Worm (Caenorhabditis elegans) whole organism, young adult: ENCODE results near the gene W07G4.2.

Experiments
- B0019.2 ChIP-seq: fragments of 200-800 bp; sonication (Bioruptor generic); conservative IDR thresholded peaks from 2 replicates; pipeline ENCODE4 v1.3.6; 2022; ENCODE audit warnings: missing genetic modification reagents, missing genetic modification characterization, missing compliant biosample characterization
- C06A6.2 ChIP-seq: fragments of 200-800 bp; sonication (Bioruptor generic); conservative IDR thresholded peaks from 2 replicates; pipeline ENCODE4 v1.3.6; 2022; ENCODE audit warnings: missing genetic modification characterization, missing compliant biosample characterization
- D2030.7 ChIP-seq: fragments of 200-800 bp; sonication (Bioruptor generic); IDR thresholded peaks from 2 replicates; pipeline ENCODE4 v1.3.6; 2022; ENCODE audit warnings: missing genetic modification reagents, missing genetic modification characterization, missing compliant biosample characterization
- F10E7.11 ChIP-seq: sonication (generic microtip); optimal IDR thresholded peaks from 2 replicates; lab custom pipeline; 2017; ENCODE audit warnings: mild to moderate bottlenecking, missing genetic modification characterization, moderate library complexity, missing compliant biosample characterization
- F33H1.4 ChIP-seq: fragments of 200-800 bp; sonication (Bioruptor generic); IDR thresholded peaks from 2 replicates; pipeline ENCODE4 v1.3.6; 2022; ENCODE audit warnings: missing genetic modification reagents, missing genetic modification characterization, missing compliant biosample characterization
- F49E8.2 ChIP-seq: sonication (generic microtip); optimal IDR thresholded peaks from 3 replicates; lab custom pipeline; 2017; ENCODE audit warnings: missing genetic modification characterization, mild to moderate bottlenecking, missing compliant biosample characterization, antibody characterized with exemption, moderate library complexity; ENCODE audit not compliant: insufficient read depth
- F57C9.4 ChIP-seq: sonication (generic microtip); optimal IDR thresholded peaks from 2 replicates; lab custom pipeline; 2017; ENCODE audit warnings: mild to moderate bottlenecking, missing genetic modification characterization, missing compliant biosample characterization
- Y53G8AR.9 ChIP-seq: fragments of 200-800 bp; sonication (Bioruptor generic); conservative IDR thresholded peaks from 2 replicates; pipeline ENCODE4 v1.3.6; 2022; ENCODE audit warnings: missing genetic modification reagents, missing genetic modification characterization, missing compliant biosample characterization
- Y95B8A.8 ChIP-seq: fragments of 200-800 bp; sonication (Bioruptor generic); IDR thresholded peaks from 2 replicates; pipeline ENCODE4 v1.3.6; 2022; ENCODE audit warnings: missing genetic modification reagents, missing genetic modification characterization, missing compliant biosample characterization
- ZK185.1 ChIP-seq: sonication (generic microtip); optimal IDR thresholded peaks from 2 replicates; lab custom pipeline; 2016; ENCODE audit warnings: mild to moderate bottlenecking, missing genetic modification characterization, missing compliant biosample characterization; ENCODE audit not compliant: poor library complexity, severe bottlenecking
- attf-3 ChIP-seq: fragments of 200-800 bp; sonication (Bioruptor generic); conservative IDR thresholded peaks from 2 replicates; pipeline ENCODE4 v1.3.6; 2022; ENCODE audit warnings: missing genetic modification reagents, missing genetic modification characterization, missing compliant biosample characterization
- cebp-1 ChIP-seq, 2 experiments: fragments of 200-800 bp in 1 of 2; sonication (Bioruptor generic) in 1 of 2; sonication (generic microtip) in 1 of 2; IDR thresholded peaks in 1 of 2; optimal IDR thresholded peaks in 1 of 2; 2 replicates each; pipeline versions ENCODE4 v1.3.6 to Lab custom; 2017 to 2022; ENCODE audit warnings: missing compliant biosample characterization in 2 of 2, missing genetic modification characterization in 2 of 2, mild to moderate bottlenecking in 1 of 2, missing genetic modification reagents in 1 of 2, moderate library complexity in 1 of 2
- ceh-27 ChIP-seq: fragments of 200-800 bp; sonication (Bioruptor generic); optimal IDR thresholded peaks from 2 replicates; lab custom pipeline; 2018; ENCODE audit warnings: mild to moderate bottlenecking, missing genetic modification characterization, moderate library complexity, missing compliant biosample characterization
- ceh-79 ChIP-seq: sonication (generic microtip); optimal IDR thresholded peaks from 2 replicates; lab custom pipeline; 2017; ENCODE audit warnings: mild to moderate bottlenecking, missing genetic modification characterization, missing compliant biosample characterization
- ceh-91 ChIP-seq: fragments of 200-800 bp; sonication (Bioruptor generic); IDR thresholded peaks from 2 replicates; pipeline ENCODE4 v1.3.6; 2022; ENCODE audit warnings: missing genetic modification reagents, missing genetic modification characterization, missing compliant biosample characterization
- chd-7 ChIP-seq: sonication (generic microtip); optimal IDR thresholded peaks from 2 replicates; lab custom pipeline; 2016; ENCODE audit warnings: mild to moderate bottlenecking, missing genetic modification characterization, moderate library complexity, missing compliant biosample characterization
- dpl-1 ChIP-seq: fragments of 150-350 bp; optimal IDR thresholded peaks from 2 replicates; lab custom pipeline; 2014; ENCODE audit warnings: missing biosample characterization, missing genetic modification reagents, missing genetic modification characterization
- efl-1 ChIP-seq: fragments of 150-350 bp; optimal IDR thresholded peaks from 2 replicates; lab custom pipeline; 2014; ENCODE audit warnings: missing biosample characterization, missing genetic modification reagents, missing genetic modification characterization
- him-1 ChIP-seq: sonication (generic microtip); optimal IDR thresholded peaks from 2 replicates; lab custom pipeline; 2016; ENCODE audit warnings: missing genotype, missing genetic modification reagents, missing genetic modification characterization, missing compliant biosample characterization
- hlh-26 ChIP-seq: fragments of 200-800 bp; sonication (Bioruptor generic); conservative IDR thresholded peaks from 2 replicates; pipeline ENCODE4 v1.3.6; 2022; ENCODE audit warnings: missing genetic modification reagents, missing genetic modification characterization, missing compliant biosample characterization
- hmg-1.2 ChIP-seq: fragments of 200-800 bp; sonication (Bioruptor generic); IDR thresholded peaks from 2 replicates; pipeline ENCODE4 v1.3.6; 2022; ENCODE audit warnings: missing genetic modification reagents, missing genetic modification characterization, missing compliant biosample characterization
- lag-1 ChIP-seq: fragments of 200-800 bp; sonication (Bioruptor generic); IDR thresholded peaks from 2 replicates; pipeline ENCODE4 v1.3.6; 2022; ENCODE audit warnings: missing genetic modification reagents, missing genetic modification characterization, missing compliant biosample characterization
- lin-54 ChIP-seq: fragments of 200-800 bp; sonication (Bioruptor generic); optimal IDR thresholded peaks from 2 replicates; lab custom pipeline; 2018; ENCODE audit warnings: mild to moderate bottlenecking, missing genetic modification characterization, missing compliant biosample characterization
- lir-1 ChIP-seq: fragments of 200-800 bp; sonication (Bioruptor generic); conservative IDR thresholded peaks from 2 replicates; pipeline ENCODE4 v1.3.6; 2022; ENCODE audit warnings: missing genetic modification reagents, missing genetic modification characterization, missing compliant biosample characterization
- lsl-1 ChIP-seq: fragments of 200-800 bp; sonication (Bioruptor generic); optimal IDR thresholded peaks from 2 replicates; lab custom pipeline; 2018; ENCODE audit warnings: mild to moderate bottlenecking, missing genetic modification characterization, moderate library complexity, missing compliant biosample characterization
- madf-6 ChIP-seq: fragments of 200-800 bp; sonication (Bioruptor generic); IDR thresholded peaks from 2 replicates; pipeline ENCODE4 v1.3.6; 2022; ENCODE audit warnings: missing genetic modification reagents, missing genetic modification characterization, missing compliant biosample characterization
- madf-8 ChIP-seq: fragments of 200-800 bp; sonication (Bioruptor generic); conservative IDR thresholded peaks from 2 replicates; pipeline ENCODE4 v1.3.6; 2022; ENCODE audit warnings: missing genetic modification reagents, missing genetic modification characterization, missing compliant biosample characterization
- mel-28 ChIP-seq: sonication (generic microtip); optimal IDR thresholded peaks from 2 replicates; lab custom pipeline; 2016; ENCODE audit warnings: borderline replicate concordance, mild to moderate bottlenecking, missing genetic modification characterization, missing compliant biosample characterization
- nfyb-1 ChIP-seq: fragments of 200-800 bp; sonication (Bioruptor generic); IDR thresholded peaks from 2 replicates; pipeline ENCODE4 v1.3.6; 2022; ENCODE audit warnings: missing genetic modification reagents, missing genetic modification characterization, missing compliant biosample characterization
- nhr-80 ChIP-seq: sonication (generic microtip); optimal IDR thresholded peaks from 2 replicates; lab custom pipeline; 2016; ENCODE audit warnings: missing genetic modification characterization, missing compliant biosample characterization
- pbrm-1 ChIP-seq: fragments of 200-800 bp; sonication (Bioruptor generic); IDR thresholded peaks from 2 replicates; pipeline ENCODE4 v1.3.6; 2022; ENCODE audit warnings: missing genetic modification reagents, missing genetic modification characterization, missing compliant biosample characterization
- rcor-1 ChIP-seq: fragments of 200-800 bp; sonication (Bioruptor generic); IDR thresholded peaks from 2 replicates; pipeline ENCODE4 v1.3.6; 2022; ENCODE audit warnings: missing genetic modification reagents, missing genetic modification characterization, missing compliant biosample characterization
- repo-1 ChIP-seq: sonication (generic microtip); optimal IDR thresholded peaks from 2 replicates; lab custom pipeline; 2017; ENCODE audit warnings: mild to moderate bottlenecking, missing genetic modification characterization, missing compliant biosample characterization
- rpc-1 ChIP-seq, 2 experiments: fragments of 150-350 bp in 1 of 2; sonication (generic microtip) in 1 of 2; optimal IDR thresholded peaks; 2 replicates each; lab custom pipeline; 2014 to 2018; ENCODE audit warnings: missing biosample characterization in 1 of 2, missing genetic modification characterization in 1 of 2, missing genetic modification reagents in 1 of 2, missing genotype in 1 of 2
- snpc-1.1 ChIP-seq: sonication (generic microtip); optimal IDR thresholded peaks from 2 replicates; lab custom pipeline; 2017; ENCODE audit warnings: missing genetic modification characterization, mild to moderate bottlenecking, missing compliant biosample characterization, antibody characterized with exemption, moderate library complexity, missing genotype, missing genetic modification reagents; ENCODE audit not compliant: insufficient read depth
- snpc-1.3 ChIP-seq: sonication (generic microtip); optimal IDR thresholded peaks from 2 replicates; lab custom pipeline; 2017; ENCODE audit warnings: missing genetic modification characterization, mild to moderate bottlenecking, missing compliant biosample characterization, antibody characterized with exemption, moderate library complexity, missing genotype, missing genetic modification reagents; ENCODE audit not compliant: insufficient read depth
- snpc-3.4 ChIP-seq: sonication (generic microtip); optimal IDR thresholded peaks from 2 replicates; lab custom pipeline; 2017; ENCODE audit warnings: missing genetic modification characterization, mild to moderate bottlenecking, missing compliant biosample characterization, antibody characterized with exemption, moderate library complexity, missing genotype, missing genetic modification reagents
- snpc-4 ChIP-seq, 5 experiments: fragments of 150-350 bp in 1 of 5; sonication (generic microtip) in 4 of 5; optimal IDR thresholded peaks; 2 replicates each; lab custom pipeline; 2014 to 2018; ENCODE audit warnings: missing genetic modification characterization in 5 of 5, missing biosample characterization in 3 of 5, antibody characterized with exemption in 2 of 5, mild to moderate bottlenecking in 2 of 5, missing compliant biosample characterization in 2 of 5, missing genotype in 2 of 5, moderate library complexity in 2 of 5, missing genetic modification reagents in 1 of 5
- sptf-2 ChIP-seq: fragments of 200-800 bp; sonication (Bioruptor generic); optimal IDR thresholded peaks from 2 replicates; lab custom pipeline; 2018; ENCODE audit warnings: mild to moderate bottlenecking, missing genetic modification characterization, missing compliant biosample characterization
- tlf-1 ChIP-seq: fragments of 200-800 bp; sonication (Bioruptor generic); optimal IDR thresholded peaks from 2 replicates; lab custom pipeline; 2018; ENCODE audit warnings: mild to moderate bottlenecking, missing genetic modification characterization, missing compliant biosample characterization
- unc-130 ChIP-seq: sonication (generic microtip); optimal IDR thresholded peaks from 2 replicates; lab custom pipeline; 2016; ENCODE audit warnings: missing genetic modification reagents, missing genetic modification characterization, missing compliant biosample characterization
- unc-62 ChIP-seq: fragments of 150-350 bp; optimal IDR thresholded peaks from 2 replicates; lab custom pipeline; 2014; ENCODE audit warnings: missing biosample characterization, missing genetic modification reagents, missing genetic modification characterization
- xnd-1 ChIP-seq: sonication (generic microtip); optimal IDR thresholded peaks from 2 replicates; lab custom pipeline; 2016; ENCODE audit warnings: missing genotype, missing genetic modification reagents, missing genetic modification characterization, missing compliant biosample characterization

W07G4.2 gene

ce11 chrV:13002070-13002469 lies 34.3 kb downstream of the W07G4.2 start, which contains the start of gene inft-2:
Gene inft-2 (plus strand): TSS chrV:13002317.
- TF ChIP-seq repo-1 (no peak), cebp-1 (GFP tag; IDR thresholded peaks at IDR 0.05; lab: Robert Waterston, UW) (peak; percentile 65; the same call in 1 of the 2 replicates), cebp-1 (tag; optimal IDR thresholded peaks at IDR 0.05; lab: Kevin White, UChicago) (no peak), mel-28 (no peak), sptf-2 (GFP tag; lab: Kevin White, UChicago) (no peak), unc-62 (GFP tag; lab: Kevin White, UChicago) (peak; percentile 40), nhr-80 (tag; lab: Kevin White, UChicago) (peak; percentile 71)

- TF ChIP-seq madf-8 = peak; percentile 95
- peak; percentile 86 for TF ChIP-seq ceh-91 (GFP tag; lab: Robert Waterston, UW)
- TF ChIP-seq rcor-1 (GFP tag; lab: Robert Waterston, UW) = peak; percentile 54; the same call in 1 of the 2 replicates
- TF ChIP-seq lin-54 (GFP tag; lab: Kevin White, UChicago) = no peak
- TF ChIP-seq xnd-1 (tag; lab: Kevin White, UChicago) = peak; percentile 92
- peak; percentile 37 for TF ChIP-seq snpc-1.1 (tag; lab: Kevin White, UChicago)
- TF ChIP-seq C06A6.2 (GFP tag; lab: Robert Waterston, UW) = no peak
- peak; percentile 66 for TF ChIP-seq B0019.2 (GFP tag; lab: Robert Waterston, UW)
- TF ChIP-seq F49E8.2 (tag; lab: Kevin White, UChicago) = peak; percentile 87
- no peak for TF ChIP-seq hlh-26 (GFP tag; lab: Robert Waterston, UW)
- peak; percentile 35; the same call in 1 of the 2 replicates for TF ChIP-seq pbrm-1 (GFP tag; lab: Robert Waterston, UW)
- TF ChIP-seq madf-6 = peak; percentile 97
- 0 out of 2 replicates have a peak, but pooled peaks have one; percentile 52 for TF ChIP-seq Y95B8A.8
- peak; percentile 34; the same call in 1 of the 2 replicates for TF ChIP-seq attf-3
- TF ChIP-seq F33H1.4 (GFP tag; lab: Robert Waterston, UW) = peak; percentile 92
- no peak for TF ChIP-seq ZK185.1 (tag; lab: Kevin White, UChicago)
- TF ChIP-seq ceh-27 (GFP tag; lab: Kevin White, UChicago) = no peak
- peak; percentile 29; the same call in 1 of the 2 replicates for TF ChIP-seq hmg-1.2
- peak; percentile 95 for TF ChIP-seq efl-1 (GFP tag; lab: Kevin White, UChicago)
- TF ChIP-seq lir-1 (GFP tag; lab: Robert Waterston, UW) = no peak; the same call in 1 of the 2 replicates
- TF ChIP-seq D2030.7 (GFP tag; lab: Robert Waterston, UW) = peak; percentile 92
- TF ChIP-seq chd-7 = no peak
- TF ChIP-seq nfyb-1 (GFP tag; lab: Robert Waterston, UW) = no peak
- peak; percentile 91 for TF ChIP-seq dpl-1 (GFP tag; lab: Kevin White, UChicago)
- no peak for TF ChIP-seq Y53G8AR.9 (GFP tag; lab: Robert Waterston, UW)
- TF ChIP-seq unc-130 (GFP tag; lab: Kevin White, UChicago) = peak; percentile 12
- no peak for TF ChIP-seq F57C9.4 (tag; lab: Kevin White, UChicago)
- no peak for TF ChIP-seq snpc-4 (GFP tag; optimal IDR thresholded peaks at IDR 0.05; lab: Kevin White, UChicago)
- peak in 1 of 4 experiments; percentile 55 for TF ChIP-seq snpc-4 (tag; optimal IDR thresholded peaks at IDR 0.05; lab: Kevin White, UChicago)
- peak; percentile 65 for TF ChIP-seq snpc-1.3 (tag; lab: Kevin White, UChicago)
- TF ChIP-seq him-1 (tag; lab: Kevin White, UChicago) = peak; percentile 63
- no peak for TF ChIP-seq lag-1 (GFP tag; lab: Robert Waterston, UW)
- TF ChIP-seq lsl-1 (GFP tag; lab: Kevin White, UChicago) = peak; percentile 99
- TF ChIP-seq ceh-79 (tag; lab: Kevin White, UChicago) = no peak
- TF ChIP-seq snpc-3.4 (tag; lab: Kevin White, UChicago) = peak; percentile 83
- TF ChIP-seq rpc-1 (optimal IDR thresholded peaks at IDR 0.05; lab: Kevin White, UChicago) = no peak
- TF ChIP-seq rpc-1 (tag; optimal IDR thresholded peaks at IDR 0.05; lab: Kevin White, UChicago) = peak; percentile 4
- no peak for TF ChIP-seq F10E7.11 (tag; lab: Kevin White, UChicago)
- peak; percentile 12 for TF ChIP-seq tlf-1 (GFP tag; lab: Kevin White, UChicago)
These were observed 36.3 kb downstream of the W07G4.2 start for ce11 chrV:13000068-13000467.
